Worm (Caenorhabditis elegans): ENCODE data around the gene R12C12.7.

DNA sequence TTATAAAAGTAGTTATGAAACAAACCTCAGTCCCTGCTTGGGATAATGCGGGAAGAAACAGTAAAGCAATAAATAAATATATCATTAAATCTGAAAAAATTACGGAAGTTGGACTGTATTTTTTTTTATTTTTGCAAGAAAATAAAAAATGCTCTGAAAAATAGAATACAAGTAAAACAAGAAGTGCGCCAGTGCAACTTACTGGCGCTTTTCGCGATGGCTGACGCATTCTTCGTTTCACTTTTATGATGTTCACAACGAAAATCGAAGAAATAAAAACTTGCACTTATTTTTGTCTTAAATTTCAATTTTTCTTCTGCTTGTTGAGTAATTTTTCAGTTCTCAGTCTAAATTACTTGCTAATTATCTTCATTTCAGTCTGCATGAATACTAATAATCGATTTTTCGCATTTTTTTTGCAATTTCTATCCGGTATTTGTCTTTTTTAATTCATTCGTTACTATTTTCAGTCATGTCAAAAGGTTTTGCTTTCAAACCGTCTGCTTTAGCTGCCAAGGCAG is 8.1 kb downstream of the R12C12.7 start, which contains the start of the genes R12C12.6 and ran-5:
- TF ChIP-seq F13C5.2 (tag; optimal IDR thresholded peaks at IDR 0.05) (peak; percentile 71), tra-4 (tag; optimal IDR thresholded peaks at IDR 0.05) (no peak), ama-1 (optimal IDR thresholded peaks at IDR 0.05) (no peak), hmbx-1 (tag; optimal IDR thresholded peaks at IDR 0.05) (no peak), aly-1 (tag; optimal IDR thresholded peaks at IDR 0.05) (no peak), ceh-36 (tag; optimal IDR thresholded peaks at IDR 0.05) (peak; percentile 55), flt-1 (GFP tag; IDR thresholded peaks at IDR 0.05) (peak; percentile 70), sea-1 (GFP tag; conservative IDR thresholded peaks at IDR 0.05) (no peak), ets-7 (tag; optimal IDR thresholded peaks at IDR 0.05) (no peak), scrt-1 (GFP tag; IDR thresholded peaks at IDR 0.05) (no peak)
